Fruit fly (Drosophila melanogaster) whole organism, embryonic: ENCODE results near the gene Pgm1.
A peak's percentile ranks its signal among the peaks of the same experiment; 100 is the strongest.

Experiments used
- CG10267 ChIP-seq: fragments of 200-800 bp; sonication (Bioruptor generic); optimal IDR thresholded peaks from 2 replicates; lab custom pipeline; 2018; ENCODE audit warnings: missing biosample characterization, mild to moderate bottlenecking, missing genetic modification characterization, moderate library complexity
- CG11247 ChIP-seq: fragments of 200-800 bp; sonication (Bioruptor generic); IDR thresholded peaks from 2 replicates; pipeline ENCODE4 v1.3.6; 2022; ENCODE audit warnings: missing biosample characterization, missing genetic modification characterization
- CG11695 ChIP-seq: fragments of 200-800 bp; sonication (Bioruptor generic); IDR thresholded peaks from 3 replicates; pipeline ENCODE4 v1.3.6; 2022; ENCODE audit warnings: missing biosample characterization, missing genetic modification characterization
- CG12659 ChIP-seq: fragments of 200-800 bp; sonication (Bioruptor generic); optimal IDR thresholded peaks from 3 replicates; lab custom pipeline; 2017; ENCODE audit warnings: mild to moderate bottlenecking, missing biosample characterization, missing genetic modification reagents, missing genetic modification characterization
- CG12942 ChIP-seq: fragments of 200-800 bp; sonication (Bioruptor generic); optimal IDR thresholded peaks from 3 replicates; lab custom pipeline; 2016; ENCODE audit warnings: missing biosample characterization, missing genetic modification characterization
- CG13894 ChIP-seq: fragments of 200-800 bp; sonication (Bioruptor generic); optimal IDR thresholded peaks from 3 replicates; lab custom pipeline; 2018; ENCODE audit warnings: missing biosample characterization, mild to moderate bottlenecking, missing genetic modification characterization, moderate library complexity
- CG14014 ChIP-seq: fragments of 200-800 bp; sonication (Bioruptor generic); IDR thresholded peaks from 2 replicates; pipeline ENCODE4 v1.3.6; 2022; ENCODE audit warnings: missing biosample characterization, missing genetic modification characterization
- CG15269 ChIP-seq: fragments of 200-800 bp; sonication (Bioruptor generic); optimal IDR thresholded peaks from 2 replicates; lab custom pipeline; 2018; ENCODE audit warnings: missing biosample characterization, mild to moderate bottlenecking, missing genetic modification characterization, moderate library complexity
- CG15601 ChIP-seq: fragments of 200-800 bp; sonication (Bioruptor generic); optimal IDR thresholded peaks from 3 replicates; lab custom pipeline; 2019; ENCODE audit warnings: missing biosample characterization, mild to moderate bottlenecking, missing genetic modification characterization, moderate library complexity
- CG17802 ChIP-seq: fragments of 200-800 bp; sonication (Bioruptor generic); optimal IDR thresholded peaks from 2 replicates; lab custom pipeline; 2018; ENCODE audit warnings: missing biosample characterization, mild to moderate bottlenecking, missing genetic modification characterization, moderate library complexity
- CG2712 ChIP-seq: fragments of 200-800 bp; optimal IDR thresholded peaks from 3 replicates; lab custom pipeline; 2019; ENCODE audit warnings: missing biosample characterization, mild to moderate bottlenecking, missing genetic modification characterization, moderate library complexity
- CG30403 ChIP-seq: fragments of 200-800 bp; sonication (Bioruptor generic); optimal IDR thresholded peaks from 3 replicates; lab custom pipeline; 2016; ENCODE audit warnings: missing biosample characterization, missing genetic modification characterization
- CG31224 ChIP-seq: fragments of 200-800 bp; sonication (Bioruptor generic); IDR thresholded peaks from 2 replicates; pipeline ENCODE4 v1.3.6; 2022; ENCODE audit warnings: missing biosample characterization, missing genetic modification characterization
- CG31441 ChIP-seq: fragments of 200-800 bp; sonication (Bioruptor generic); IDR thresholded peaks from 2 replicates; pipeline ENCODE4 v1.3.6; 2022; ENCODE audit warnings: missing biosample characterization, missing genetic modification characterization
- CG4404 ChIP-seq: fragments of 200-800 bp; sonication (Bioruptor generic); IDR thresholded peaks from 2 replicates; pipeline ENCODE4 v1.3.6; 2022; ENCODE audit warnings: missing biosample characterization, missing genetic modification characterization
- CG8089 ChIP-seq: fragments of 200-800 bp; sonication (Bioruptor generic); optimal IDR thresholded peaks from 3 replicates; lab custom pipeline; 2016; ENCODE audit warnings: missing biosample characterization, missing genetic modification characterization
- CG8281 ChIP-seq: fragments of 200-800 bp; sonication (Bioruptor generic); optimal IDR thresholded peaks from 2 replicates; lab custom pipeline; 2018; ENCODE audit warnings: missing biosample characterization, mild to moderate bottlenecking, missing genetic modification characterization, moderate library complexity
- CG8359 ChIP-seq: fragments of 200-800 bp; sonication (Bioruptor generic); optimal IDR thresholded peaks from 2 replicates; lab custom pipeline; 2017; ENCODE audit warnings: missing biosample characterization, mild to moderate bottlenecking, missing genetic modification characterization, borderline replicate concordance
- CG8944 ChIP-seq: fragments of 200-800 bp; sonication (Bioruptor generic); optimal IDR thresholded peaks from 3 replicates; lab custom pipeline; 2016; ENCODE audit warnings: missing biosample characterization, missing genetic modification characterization
- CG9727 ChIP-seq: fragments of 200-800 bp; sonication (Bioruptor generic); optimal IDR thresholded peaks from 3 replicates; lab custom pipeline; 2017; ENCODE audit warnings: missing biosample characterization, mild to moderate bottlenecking, missing genetic modification characterization
- Chrac-16 ChIP-seq: fragments of 200-800 bp; sonication (Bioruptor generic); optimal IDR thresholded peaks from 3 replicates; lab custom pipeline; 2016; ENCODE audit warnings: missing biosample characterization, missing genetic modification characterization
- Deaf1 ChIP-seq: fragments of 200-800 bp; optimal IDR thresholded peaks from 3 replicates; lab custom pipeline; 2019; ENCODE audit warnings: missing biosample characterization, mild to moderate bottlenecking, missing genetic modification characterization, moderate library complexity
- Doc2 ChIP-seq: fragments of 200-800 bp; sonication (Bioruptor generic); IDR thresholded peaks from 2 replicates; pipeline ENCODE4 v1.3.6; 2022; ENCODE audit warnings: missing biosample characterization, missing genetic modification characterization
- Fer2 ChIP-seq: fragments of 200-800 bp; sonication (Bioruptor generic); optimal IDR thresholded peaks from 2 replicates; lab custom pipeline; 2018; ENCODE audit warnings: missing biosample characterization, mild to moderate bottlenecking, missing genetic modification characterization, moderate library complexity
- Gsc ChIP-seq: fragments of 200-800 bp; sonication (Bioruptor generic); IDR thresholded peaks from 2 replicates; pipeline ENCODE4 v1.3.6; 2022; ENCODE audit warnings: missing biosample characterization, missing genetic modification characterization
- Gug ChIP-seq: fragments of 200-800 bp; sonication (Bioruptor generic); IDR thresholded peaks from 4 replicates; pipeline ENCODE4 v1.3.6; 2022; ENCODE audit warnings: missing biosample characterization, missing genetic modification characterization
- Hr3 ChIP-seq: fragments of 200-800 bp; sonication (Bioruptor generic); optimal IDR thresholded peaks from 3 replicates; lab custom pipeline; 2016; ENCODE audit warnings: missing biosample characterization, missing genetic modification characterization
- MESR4 ChIP-seq: fragments of 200-800 bp; sonication (Bioruptor generic); optimal IDR thresholded peaks from 2 replicates; lab custom pipeline; 2018; ENCODE audit warnings: missing biosample characterization, mild to moderate bottlenecking, missing genetic modification characterization, moderate library complexity
- Max ChIP-seq: fragments of 200-800 bp; sonication (Bioruptor generic); optimal IDR thresholded peaks from 2 replicates; lab custom pipeline; 2016; ENCODE audit warnings: missing biosample characterization, mild to moderate bottlenecking, missing genetic modification characterization
- Stat92E ChIP-seq, 3 experiments: fragments of >200 bp in 2 of 3; fragments of 200-800 bp in 1 of 3; sonication (Bioruptor generic) in 1 of 3; optimal IDR thresholded peaks; 2 replicates each; lab custom pipeline; 2017 to 2019; ENCODE audit warnings: missing biosample characterization in 3 of 3, missing genetic modification characterization in 3 of 3, mild to moderate bottlenecking in 1 of 3, moderate library complexity in 1 of 3
- ap ChIP-seq: fragments of 200-800 bp; sonication (Bioruptor generic); IDR thresholded peaks from 2 replicates; pipeline ENCODE4 v1.3.6; 2022; ENCODE audit warnings: missing biosample characterization, missing genetic modification characterization
- chif ChIP-seq, 2 experiments: fragments of 200-800 bp; sonication (Bioruptor generic); optimal IDR thresholded peaks; 3 replicates each; lab custom pipeline; 2016; ENCODE audit warnings: missing biosample characterization in 2 of 2, missing genetic modification characterization in 2 of 2
- crol ChIP-seq: fragments of 200-800 bp; sonication (Bioruptor generic); IDR thresholded peaks from 2 replicates; pipeline ENCODE4 v1.3.6; 2022; ENCODE audit warnings: missing biosample characterization, missing genetic modification characterization
- dimm ChIP-seq: fragments of 200-800 bp; sonication (Bioruptor generic); IDR thresholded peaks from 2 replicates; pipeline ENCODE4 v1.3.6; 2022; ENCODE audit warnings: missing biosample characterization, missing genetic modification characterization
- dpn ChIP-seq, 2 experiments: fragments of 200-800 bp; sonication (Bioruptor generic); optimal IDR thresholded peaks; 3 replicates each; lab custom pipeline; 2016; ENCODE audit warnings: missing biosample characterization in 2 of 2, missing genetic modification characterization in 2 of 2
- eve ChIP-seq, 2 experiments: fragments of >200 bp; optimal IDR thresholded peaks; 2 replicates each; lab custom pipeline; 2017; ENCODE audit warnings: missing biosample characterization in 2 of 2, missing genetic modification characterization in 2 of 2
- fd96Cb ChIP-seq: fragments of 200-800 bp; sonication (Bioruptor generic); optimal IDR thresholded peaks from 2 replicates; lab custom pipeline; 2018; ENCODE audit warnings: missing biosample characterization, mild to moderate bottlenecking, missing genetic modification characterization, moderate library complexity
- fu2 ChIP-seq: fragments of 200-800 bp; sonication (Bioruptor generic); optimal IDR thresholded peaks from 2 replicates; lab custom pipeline; 2016; ENCODE audit warnings: missing biosample characterization, missing genetic modification characterization
- ind ChIP-seq: fragments of 200-800 bp; sonication (Bioruptor generic); optimal IDR thresholded peaks from 3 replicates; lab custom pipeline; 2016; ENCODE audit warnings: missing biosample characterization, missing genetic modification characterization
- jing ChIP-seq: fragments of 200-800 bp; sonication (Bioruptor generic); optimal IDR thresholded peaks from 2 replicates; lab custom pipeline; 2018; ENCODE audit warnings: missing biosample characterization, mild to moderate bottlenecking, missing genetic modification characterization
- lbe ChIP-seq: fragments of 200-800 bp; sonication (Bioruptor generic); optimal IDR thresholded peaks from 2 replicates; lab custom pipeline; 2016; ENCODE audit warnings: missing biosample characterization, mild to moderate bottlenecking, missing genetic modification characterization
- lmd ChIP-seq: fragments of 200-800 bp; sonication (Bioruptor generic); IDR thresholded peaks from 2 replicates; pipeline ENCODE4 v1.3.6; 2022; ENCODE audit warnings: missing biosample characterization, missing genetic modification characterization
- pb ChIP-seq: fragments of 200-800 bp; sonication (Bioruptor generic); optimal IDR thresholded peaks from 3 replicates; lab custom pipeline; 2016; ENCODE audit warnings: missing biosample characterization, missing genetic modification characterization
- pho ChIP-seq: fragments of 200-800 bp; sonication (Bioruptor generic); optimal IDR thresholded peaks from 2 replicates; lab custom pipeline; 2016; ENCODE audit warnings: missing biosample characterization, missing genetic modification characterization
- phol ChIP-seq: fragments of 200-800 bp; sonication (Bioruptor generic); optimal IDR thresholded peaks from 3 replicates; lab custom pipeline; 2018; ENCODE audit warnings: missing biosample characterization, mild to moderate bottlenecking, missing genetic modification characterization, moderate library complexity
- ranshi ChIP-seq: fragments of 200-800 bp; sonication (Bioruptor generic); IDR thresholded peaks from 2 replicates; pipeline ENCODE4 v1.3.6; 2022; ENCODE audit warnings: missing biosample characterization, missing genetic modification characterization
- rib ChIP-seq: fragments of 200-800 bp; sonication (Bioruptor generic); IDR thresholded peaks from 2 replicates; pipeline ENCODE4 v1.3.6; 2022; ENCODE audit warnings: missing biosample characterization, missing genetic modification characterization
- shn ChIP-seq: fragments of 200-800 bp; sonication (Bioruptor generic); optimal IDR thresholded peaks from 3 replicates; lab custom pipeline; 2016; ENCODE audit warnings: missing biosample characterization, missing genetic modification characterization
- sob ChIP-seq: fragments of 200-800 bp; sonication (Bioruptor generic); IDR thresholded peaks from 2 replicates; pipeline ENCODE4 v1.3.6; 2022; ENCODE audit warnings: missing biosample characterization, missing genetic modification characterization

Gene Pgm1

DNA sequence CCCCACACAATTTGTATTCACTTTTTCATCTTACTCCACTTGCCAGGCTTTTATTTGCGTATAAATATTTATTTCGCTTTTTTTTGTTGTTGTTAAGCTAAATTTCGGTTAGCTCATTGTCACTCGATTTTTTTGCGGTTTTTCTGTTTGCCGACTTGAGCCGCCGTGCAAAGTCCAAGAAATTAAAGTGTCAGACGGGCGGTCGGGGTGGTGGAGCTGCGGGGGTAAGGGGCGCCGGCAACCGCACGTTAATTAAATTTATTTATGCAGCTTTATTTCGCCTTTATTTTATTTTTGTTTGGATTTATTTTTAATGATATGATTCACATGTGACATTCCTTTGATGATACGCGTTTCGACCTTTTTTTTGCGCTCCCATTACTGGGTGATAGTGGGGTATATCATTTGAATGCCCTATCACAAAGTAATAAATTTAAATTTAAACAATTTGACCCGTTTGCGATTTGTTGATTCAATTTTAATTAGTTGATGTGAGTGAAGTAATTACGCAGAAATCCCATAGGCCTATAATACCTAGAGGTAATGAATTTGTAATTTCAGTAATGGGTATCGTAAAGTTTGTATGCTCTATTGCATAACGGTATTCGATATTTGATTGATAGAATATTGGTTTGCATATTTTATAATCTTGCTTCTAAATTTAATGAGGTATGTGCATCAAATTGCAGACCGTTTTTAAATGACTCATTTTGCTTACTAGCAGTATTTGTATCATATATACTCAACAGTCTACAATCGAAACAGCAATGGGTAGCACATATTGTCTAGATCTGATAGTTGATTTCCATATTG is 37.2 kb upstream of the Pgm1 start (continued):
- no peak for TF ChIP-seq Fer2
- peak in 1 of 3 experiments; percentile 75 for TF ChIP-seq Stat92E (GFP tag; optimal IDR thresholded peaks at IDR 0.05; lab: Kevin White, UChicago)
- no peak for TF ChIP-seq pb (GFP tag; lab: Kevin White, UChicago)
- peak; percentile 66 for TF ChIP-seq CG30403 (GFP tag; lab: Kevin White, UChicago)
- no peak for TF ChIP-seq CG12942 (GFP tag; lab: Kevin White, UChicago)
- peak; percentile 31 for TF ChIP-seq CG9727 (GFP tag; lab: Kevin White, UChicago)
- peak; percentile 27 for TF ChIP-seq shn (GFP tag; lab: Kevin White, UChicago)
- TF ChIP-seq CG13894 (tag; lab: Kevin White, UChicago) = no peak
- TF ChIP-seq CG4404 (GFP tag; lab: Robert Waterston, UW) = peak; percentile 41; the same call in 1 of the 2 replicates
- TF ChIP-seq pho (GFP tag; lab: Kevin White, UChicago) = peak; percentile 76
- peak; percentile 8 for TF ChIP-seq Deaf1 (tag; lab: Kevin White, UChicago)
- TF ChIP-seq CG14014 (GFP tag; lab: Robert Waterston, UW) = peak; percentile 6; the same call in 1 of the 2 replicates
- peak; percentile 50; the same call in 1 of the 3 replicates for TF ChIP-seq CG11695 (GFP tag; lab: Robert Waterston, UW)
- TF ChIP-seq eve (GFP tag; optimal IDR thresholded peaks at IDR 0.05; lab: Kevin White, UChicago) = peak in 1 of 2 experiments; percentile 2
- peak; percentile 2 for TF ChIP-seq fd96Cb (tag; lab: Kevin White, UChicago)
- TF ChIP-seq sob (GFP tag; lab: Robert Waterston, UW) = peak; percentile 39; the same call in 1 of the 2 replicates
- peak; percentile 37 for TF ChIP-seq CG8944
- TF ChIP-seq CG31441 (GFP tag; lab: Robert Waterston, UW) = 0 out of 2 replicates have a peak, but pooled peaks have one; percentile 17
- TF ChIP-seq CG8089 (GFP tag; lab: Kevin White, UChicago) = no peak
- peak; percentile 56 for TF ChIP-seq ind (GFP tag; lab: Kevin White, UChicago)
- peak; percentile 28 for TF ChIP-seq CG12659 (GFP tag; lab: Kevin White, UChicago)
- TF ChIP-seq chif (GFP tag; optimal IDR thresholded peaks at IDR 0.05; lab: Kevin White, UChicago) = peak in 1 of 2 experiments; percentile 36
- TF ChIP-seq lbe (GFP tag; lab: Kevin White, UChicago) = peak; percentile 57
- peak; percentile 29 for TF ChIP-seq Hr3
- no peak for TF ChIP-seq dimm
- peak; percentile 39 for TF ChIP-seq Chrac-16 (GFP tag; lab: Kevin White, UChicago)
- TF ChIP-seq jing = peak; percentile 6
- TF ChIP-seq phol (tag; lab: Kevin White, UChicago) = peak; percentile 15
- TF ChIP-seq CG10267 = no peak
- TF ChIP-seq crol = peak; percentile 59
- no peak for TF ChIP-seq Gsc
- TF ChIP-seq Max = peak; percentile 0
- peak; percentile 45; the same call in 1 of the 2 replicates for TF ChIP-seq CG11247 (GFP tag; lab: Robert Waterston, UW)
- TF ChIP-seq CG15269 = peak; percentile 42
- TF ChIP-seq CG31224 (GFP tag; lab: Robert Waterston, UW) = peak; percentile 39; the same call in 1 of the 2 replicates
- TF ChIP-seq CG15601 (tag; lab: Kevin White, UChicago) = no peak
- no peak for TF ChIP-seq ap (GFP tag; lab: Robert Waterston, UW)
- peak; percentile 58 for TF ChIP-seq lmd (GFP tag; lab: Robert Waterston, UW)
- no peak for TF ChIP-seq MESR4 (GFP tag; lab: Kevin White, UChicago)
- TF ChIP-seq rib (GFP tag; lab: Robert Waterston, UW) = peak; percentile 66; the same call in 1 of the 2 replicates
- peak; percentile 22 for TF ChIP-seq CG2712 (tag; lab: Kevin White, UChicago)
- TF ChIP-seq CG17802 (tag; lab: Kevin White, UChicago) = no peak
- TF ChIP-seq ranshi = 0 out of 2 replicates have a peak, but pooled peaks have one; percentile 21
- no peak; the same call in 3 of the 4 replicates for TF ChIP-seq Gug (GFP tag; lab: Robert Waterston, UW)
- peak; percentile 61 for TF ChIP-seq fu2 (GFP tag; lab: Kevin White, UChicago)
- TF ChIP-seq dpn (GFP tag; optimal IDR thresholded peaks at IDR 0.05; lab: Kevin White, UChicago) = peak; percentile 44 to 60
- TF ChIP-seq Doc2 (GFP tag; lab: Robert Waterston, UW) = no peak
- TF ChIP-seq CG8281 (tag; lab: Kevin White, UChicago) = no peak
- no peak for TF ChIP-seq CG8359 (GFP tag; lab: Kevin White, UChicago)
